Worm (Caenorhabditis elegans): ENCODE data around the gene srx-31.

DNA sequence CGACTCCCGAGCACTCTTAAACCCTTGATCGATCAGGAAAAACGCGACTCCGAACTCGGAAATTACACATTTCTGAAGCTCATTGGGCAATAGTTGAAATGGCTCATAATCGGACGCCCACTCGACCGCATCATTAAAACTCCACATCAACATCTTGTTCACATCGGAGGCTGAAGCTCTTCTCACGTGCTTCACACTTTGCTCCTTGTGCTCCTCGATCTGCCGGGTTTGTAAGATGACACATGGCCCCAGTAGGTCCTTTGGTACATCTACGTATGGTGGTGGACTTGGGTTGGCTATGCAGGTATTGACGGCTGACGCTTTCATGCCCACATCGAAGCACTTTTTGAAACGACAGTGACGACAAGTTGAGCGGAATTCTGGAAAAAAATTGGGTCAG, 19.4 kb downstream of the srx-31 start:
- TF ChIP-seq hmg-4 (GFP tag; optimal IDR thresholded peaks at IDR 0.05): no peak
- TF ChIP-seq hnd-1 (tag; optimal IDR thresholded peaks at IDR 0.05): no peak
- TF ChIP-seq hmbx-1 (tag; optimal IDR thresholded peaks at IDR 0.05): no peak
